Fruit fly (Drosophila melanogaster) whole organism, adult: ENCODE data around the gene jigr1.

Experiments
- CG14711 ChIP-seq: fragments of 200-800 bp; sonication (Bioruptor generic); optimal IDR thresholded peaks from 2 replicates; lab custom pipeline; 2018; ENCODE audit warnings: missing biosample characterization, mild to moderate bottlenecking, missing genetic modification characterization, moderate library complexity
- CG1620 ChIP-seq: fragments of 200-800 bp; sonication (Bioruptor generic); optimal IDR thresholded peaks from 2 replicates; lab custom pipeline; 2016; ENCODE audit warnings: missing biosample characterization, missing genetic modification characterization
- CG5204 ChIP-seq: fragments of 200-800 bp; sonication (Bioruptor generic); optimal IDR thresholded peaks from 2 replicates; lab custom pipeline; 2016; ENCODE audit warnings: missing biosample characterization, missing genetic modification characterization
- Hr96 ChIP-seq: fragments of 200-800 bp; sonication (Bioruptor generic); optimal IDR thresholded peaks from 2 replicates; lab custom pipeline; 2016; ENCODE audit warnings: missing biosample characterization, missing genetic modification characterization
- Mnt ChIP-seq: fragments of 200-800 bp; sonication (Bioruptor generic); optimal IDR thresholded peaks from 2 replicates; lab custom pipeline; 2016; ENCODE audit warnings: missing biosample characterization, mild to moderate bottlenecking, missing genetic modification characterization
- pad ChIP-seq: fragments of 200-800 bp; sonication (Bioruptor generic); optimal IDR thresholded peaks from 3 replicates; lab custom pipeline; 2017; ENCODE audit warnings: missing biosample characterization, missing genetic modification characterization, mild to moderate bottlenecking, moderate library complexity, missing genetic modification reagents
- toe ChIP-seq: fragments of 200-800 bp; sonication (Bioruptor generic); optimal IDR thresholded peaks from 2 replicates; lab custom pipeline; 2016; ENCODE audit warnings: missing biosample characterization, missing genetic modification characterization

DNA sequence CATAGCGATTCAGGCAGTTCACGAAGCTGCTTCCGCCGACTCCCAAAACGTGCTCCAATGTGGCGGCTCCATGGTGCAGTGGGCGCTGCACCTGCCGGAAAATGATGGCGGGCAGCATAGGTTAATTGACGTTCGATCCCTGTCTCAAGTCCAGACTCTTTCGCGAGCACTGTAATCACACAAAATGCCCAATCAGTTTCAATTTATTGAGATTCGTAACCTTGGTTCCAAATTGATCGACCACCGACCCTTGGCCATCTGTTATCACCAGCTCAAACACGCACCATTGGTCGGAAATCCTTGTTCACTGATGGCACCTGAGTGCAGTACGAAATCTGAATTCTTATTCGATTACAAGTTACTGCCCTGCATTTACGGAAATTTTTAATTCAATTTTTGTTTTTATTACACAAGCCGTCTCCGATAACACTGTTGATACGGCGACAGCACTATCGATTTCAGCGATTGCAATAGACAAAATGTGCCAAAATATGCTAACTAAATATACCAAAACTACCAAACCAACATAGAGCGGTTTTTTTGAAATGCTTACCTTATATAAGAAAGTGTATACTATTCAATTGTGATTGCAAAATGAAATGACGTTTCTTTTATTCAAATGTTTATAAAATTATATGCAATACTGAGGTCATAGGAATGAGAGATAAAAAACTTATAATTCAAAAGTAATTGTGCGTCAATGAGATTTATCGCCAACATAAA lies 49.2 kb downstream of the jigr1 start, which contains the start of gene CLS:
- TF ChIP-seq CG5204, result no peak
- no peak for TF ChIP-seq CG1620
- no peak for TF ChIP-seq Hr96 (GFP tag; lab: Kevin White, UChicago)
- no peak for TF ChIP-seq toe (GFP tag; lab: Kevin White, UChicago)
- TF ChIP-seq CG14711, result peak; percentile 13
- TF ChIP-seq pad (GFP tag; lab: Kevin White, UChicago), result no peak
- TF ChIP-seq Mnt (GFP tag; lab: Kevin White, UChicago), result no peak
